Worm (Caenorhabditis elegans) whole organism, L3 larva: ENCODE data around the gene nstp-2.

ENCODE experiments used
- ZK546.5 ChIP-seq: sonication (generic microtip); optimal IDR thresholded peaks from 2 replicates; lab custom pipeline; 2017; ENCODE audit warnings: missing biosample characterization, missing genetic modification characterization
- ama-1 ChIP-seq: fragments of 150-350 bp; optimal IDR thresholded peaks from 2 replicates; lab custom pipeline; 2018
- ceh-16 ChIP-seq: sonication (generic microtip); optimal IDR thresholded peaks from 2 replicates; lab custom pipeline; 2017; ENCODE audit warnings: missing biosample characterization, missing genetic modification characterization
- ceh-28 ChIP-seq: fragments of 150-350 bp; optimal IDR thresholded peaks from 2 replicates; lab custom pipeline; 2014; ENCODE audit warnings: missing biosample characterization, missing genetic modification reagents, missing genetic modification characterization
- ceh-9 ChIP-seq: sonication (generic microtip); optimal IDR thresholded peaks from 2 replicates; lab custom pipeline; 2018; ENCODE audit warnings: missing biosample characterization, missing genetic modification characterization
- egl-5 ChIP-seq: fragments of 150-350 bp; optimal IDR thresholded peaks from 2 replicates; lab custom pipeline; 2017; ENCODE audit warnings: missing biosample characterization, missing genetic modification reagents, missing genetic modification characterization, inconsistent platforms
- elt-1 ChIP-seq: fragments of 150-350 bp; optimal IDR thresholded peaks from 2 replicates; lab custom pipeline; 2014; ENCODE audit warnings: missing biosample characterization, missing genetic modification characterization
- elt-2 ChIP-seq: sonication (generic microtip); optimal IDR thresholded peaks from 2 replicates; lab custom pipeline; 2016; ENCODE audit warnings: missing genetic modification reagents, mild to moderate bottlenecking, missing genetic modification characterization, missing compliant biosample characterization
- elt-3 ChIP-seq, 3 experiments: fragments of 150-350 bp in 1 of 3; sonication (generic microtip) in 2 of 3; optimal IDR thresholded peaks; 2 replicates in 2 of 3; 4 replicates in 1 of 3; lab custom pipeline; 2014 to 2017; ENCODE audit warnings: missing biosample characterization in 3 of 3, missing genetic modification characterization in 3 of 3
- fkh-10 ChIP-seq: sonication (generic microtip); optimal IDR thresholded peaks from 2 replicates; lab custom pipeline; 2017; ENCODE audit warnings: missing biosample characterization, missing genetic modification reagents, missing genetic modification characterization
- fkh-2 ChIP-seq: fragments of 150-350 bp; optimal IDR thresholded peaks from 2 replicates; lab custom pipeline; 2014; ENCODE audit warnings: missing biosample characterization, missing genetic modification reagents, missing genetic modification characterization
- fos-1 ChIP-seq: fragments of 150-350 bp; optimal IDR thresholded peaks from 2 replicates; lab custom pipeline; 2014; ENCODE audit warnings: missing biosample characterization, missing genetic modification characterization
- hmg-11 ChIP-seq: sonication (generic microtip); optimal IDR thresholded peaks from 2 replicates; lab custom pipeline; 2016; ENCODE audit warnings: missing genetic modification characterization, missing compliant biosample characterization
- mdl-1 ChIP-seq: fragments of 150-350 bp; optimal IDR thresholded peaks from 2 replicates; lab custom pipeline; 2014; ENCODE audit warnings: missing biosample characterization, missing genetic modification characterization
- mml-1 ChIP-seq: fragments of 150-350 bp; sonication (generic microtip); optimal IDR thresholded peaks from 3 replicates; lab custom pipeline; 2014; ENCODE audit warnings: missing biosample characterization, missing genetic modification characterization
- nfya-1 ChIP-seq: sonication (generic microtip); optimal IDR thresholded peaks from 2 replicates; lab custom pipeline; 2017; ENCODE audit warnings: missing genetic modification characterization, mild to moderate bottlenecking, missing compliant biosample characterization, antibody characterized with exemption, moderate library complexity; ENCODE audit not compliant: insufficient read depth
- nhr-11 ChIP-seq: fragments of 150-350 bp; optimal IDR thresholded peaks from 2 replicates; lab custom pipeline; 2014; ENCODE audit warnings: missing biosample characterization, missing genetic modification characterization
- nhr-12 ChIP-seq: fragments of 150-350 bp; optimal IDR thresholded peaks from 2 replicates; lab custom pipeline; 2014; ENCODE audit warnings: missing biosample characterization, missing genetic modification characterization
- nhr-23 ChIP-seq: fragments of 150-350 bp; optimal IDR thresholded peaks from 2 replicates; lab custom pipeline; 2014; ENCODE audit warnings: missing biosample characterization, missing genetic modification reagents, missing genetic modification characterization
- nhr-237 ChIP-seq: fragments of 150-350 bp; optimal IDR thresholded peaks from 2 replicates; lab custom pipeline; 2014; ENCODE audit warnings: missing biosample characterization, missing genetic modification characterization
- nhr-25 ChIP-seq: sonication (generic microtip); optimal IDR thresholded peaks from 2 replicates; lab custom pipeline; 2017; ENCODE audit warnings: missing biosample characterization, missing genetic modification characterization
- nhr-28 ChIP-seq: fragments of 150-350 bp; optimal IDR thresholded peaks from 2 replicates; lab custom pipeline; 2014; ENCODE audit warnings: missing biosample characterization, missing genetic modification characterization
- nhr-43 ChIP-seq: sonication (generic microtip); optimal IDR thresholded peaks from 2 replicates; lab custom pipeline; 2016; ENCODE audit warnings: mild to moderate bottlenecking, missing genetic modification characterization, missing compliant biosample characterization; ENCODE audit not compliant: poor library complexity, severe bottlenecking
- nhr-76 ChIP-seq: fragments of 150-350 bp; sonication (generic microtip); optimal IDR thresholded peaks from 5 replicates; lab custom pipeline; 2014; ENCODE audit warnings: missing biosample characterization, missing genetic modification characterization
- nhr-77 ChIP-seq: fragments of 150-350 bp; optimal IDR thresholded peaks from 2 replicates; lab custom pipeline; 2014; ENCODE audit warnings: missing biosample characterization, missing genetic modification characterization
- pqm-1 ChIP-seq: fragments of 150-350 bp; optimal IDR thresholded peaks from 2 replicates; lab custom pipeline; 2017; ENCODE audit warnings: missing biosample characterization, missing genetic modification characterization, inconsistent platforms
- skn-1 ChIP-seq: fragments of 150-350 bp; optimal IDR thresholded peaks from 2 replicates; lab custom pipeline; 2014; ENCODE audit warnings: missing biosample characterization, missing genetic modification characterization
- snpc-4 ChIP-seq: fragments of 150-350 bp; optimal IDR thresholded peaks from 2 replicates; lab custom pipeline; 2014; ENCODE audit warnings: missing biosample characterization, missing genetic modification characterization
- tbx-2 ChIP-seq: sonication (generic microtip); optimal IDR thresholded peaks from 2 replicates; lab custom pipeline; 2016; ENCODE audit warnings: mild to moderate bottlenecking, missing genetic modification characterization, missing compliant biosample characterization
- unc-39 ChIP-seq: sonication (generic microtip); optimal IDR thresholded peaks from 4 replicates; lab custom pipeline; 2017; ENCODE audit warnings: missing biosample characterization, missing genetic modification characterization
- zag-1 ChIP-seq: fragments of 150-350 bp; optimal IDR thresholded peaks from 2 replicates; lab custom pipeline; 2014; ENCODE audit warnings: missing biosample characterization, missing genetic modification characterization
- ztf-11 ChIP-seq: fragments of 150-350 bp; optimal IDR thresholded peaks from 2 replicates; lab custom pipeline; 2014; ENCODE audit warnings: missing biosample characterization, missing genetic modification characterization
- ztf-4 ChIP-seq: fragments of 150-350 bp; optimal IDR thresholded peaks from 2 replicates; lab custom pipeline; 2014; ENCODE audit warnings: missing biosample characterization, missing genetic modification characterization

Gene nstp-2

DNA sequence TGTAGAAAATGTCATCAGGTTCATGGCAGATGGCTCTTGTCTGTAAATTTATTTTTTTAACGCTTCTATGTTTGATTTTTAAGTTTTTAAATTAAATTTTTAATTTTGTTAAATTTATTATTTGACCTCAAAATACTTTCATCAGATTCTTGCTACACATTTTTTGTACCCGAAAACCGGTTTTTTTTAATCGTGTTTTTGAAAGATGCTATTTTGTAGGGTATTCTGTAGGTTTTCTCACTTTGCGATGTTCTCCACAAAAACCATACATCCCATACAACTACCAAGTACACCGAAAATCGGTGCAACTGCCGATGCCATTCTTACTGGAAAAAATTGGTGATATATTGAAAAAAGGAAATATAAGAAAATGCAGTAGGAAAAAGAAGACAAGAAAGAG is at the start of gene nstp-2:
nstp-2 (minus strand) TSS at position 326 of the 400 bp plus-strand sequence.
- TF ChIP-seq fkh-10 (GFP tag; lab: Kevin White, UChicago), result no peak
- no peak for TF ChIP-seq fos-1 (tag; lab: Kevin White, UChicago)
- no peak for TF ChIP-seq mdl-1 (tag; lab: Kevin White, UChicago)
- TF ChIP-seq nhr-12, result no peak
- TF ChIP-seq nhr-77 (tag; lab: Kevin White, UChicago), result no peak
- TF ChIP-seq ZK546.5 (tag; lab: Kevin White, UChicago), result no peak
- TF ChIP-seq elt-3 (tag; optimal IDR thresholded peaks at IDR 0.05; lab: Kevin White, UChicago), result no peak
- no peak for TF ChIP-seq egl-5 (tag; lab: Kevin White, UChicago)
- no peak for TF ChIP-seq ceh-28
- no peak for TF ChIP-seq skn-1 (tag; lab: Kevin White, UChicago)
- TF ChIP-seq ama-1, result no peak
- no peak for TF ChIP-seq ceh-16 (tag; lab: Kevin White, UChicago)
- TF ChIP-seq nhr-25, result no peak
- no peak for TF ChIP-seq nhr-76 (tag; lab: Kevin White, UChicago)
- no peak for TF ChIP-seq ceh-9 (tag; lab: Kevin White, UChicago)
- no peak for TF ChIP-seq nhr-237 (tag; lab: Kevin White, UChicago)
- no peak for TF ChIP-seq ztf-4
- TF ChIP-seq fkh-2 (tag; lab: Kevin White, UChicago), result no peak
- TF ChIP-seq hmg-11 (tag; lab: Kevin White, UChicago), result no peak

DNA sequence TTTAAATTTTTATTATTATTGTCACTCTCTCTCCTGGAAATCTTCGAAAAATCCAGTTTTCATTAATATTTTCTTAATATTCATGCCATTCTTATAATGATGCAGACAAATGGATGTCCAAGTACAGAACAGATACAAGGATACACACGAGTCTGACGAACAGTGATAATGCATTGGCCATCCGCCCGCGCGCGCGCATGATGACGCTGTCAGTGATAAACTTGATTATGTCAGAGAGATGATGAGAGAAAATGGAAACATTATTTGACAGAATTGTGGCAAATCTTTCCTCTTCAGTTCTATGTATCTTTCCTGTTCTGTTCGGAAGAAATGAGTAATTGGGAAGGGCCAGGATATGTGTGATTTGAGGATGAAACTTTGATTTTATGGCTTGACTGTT is 49.8 kb upstream of the nstp-2 start:
- TF ChIP-seq nhr-25 (peak; percentile 44), nhr-23 (peak; percentile 32), elt-3 (tag; optimal IDR thresholded peaks at IDR 0.05; lab: Kevin White, UChicago) (peak in 1 of 3 experiments; percentile 37), nhr-11 (tag; lab: Kevin White, UChicago) (no peak), ceh-9 (tag; lab: Kevin White, UChicago) (no peak), mml-1 (tag; lab: Kevin White, UChicago) (no peak), nhr-43 (tag; lab: Kevin White, UChicago) (peak; percentile 31)

DNA sequence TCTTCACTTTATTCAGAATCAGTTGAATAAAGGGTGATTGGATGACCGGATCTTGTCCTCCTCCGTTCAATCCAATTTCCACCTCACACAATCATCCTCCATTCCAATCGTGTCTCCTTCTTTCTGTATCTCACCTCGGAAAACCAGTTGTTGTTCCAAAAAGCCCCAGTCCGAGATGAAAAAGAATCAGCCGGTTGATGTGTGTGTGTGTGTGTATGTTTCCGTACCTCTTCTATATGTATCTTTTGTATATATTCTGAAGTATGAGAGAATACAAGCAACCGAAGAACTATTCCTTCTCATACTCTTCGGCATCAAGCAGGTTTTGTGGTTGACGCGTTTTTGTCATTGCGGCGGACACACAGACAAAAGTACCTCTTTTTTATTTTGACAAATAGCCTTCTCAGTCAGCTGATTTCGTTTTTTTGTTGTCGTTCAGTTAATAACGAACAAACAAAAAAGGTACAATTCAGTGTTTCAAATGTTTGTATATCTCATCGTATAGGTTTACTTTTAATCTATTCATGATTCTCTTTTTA is 47.7 kb upstream of the nstp-2 start:
- TF ChIP-seq nhr-25, result peak; percentile 70
- no peak for TF ChIP-seq nfya-1 (tag; lab: Kevin White, UChicago)
- no peak for TF ChIP-seq snpc-4 (tag; lab: Kevin White, UChicago)
- TF ChIP-seq hmg-11 (tag; lab: Kevin White, UChicago), result no peak
- TF ChIP-seq elt-1 (tag; lab: Kevin White, UChicago), result no peak
- no peak for TF ChIP-seq tbx-2 (tag; lab: Kevin White, UChicago)
- peak; percentile 4 for TF ChIP-seq nhr-23
- peak; percentile 62 for TF ChIP-seq nhr-43 (tag; lab: Kevin White, UChicago)

DNA sequence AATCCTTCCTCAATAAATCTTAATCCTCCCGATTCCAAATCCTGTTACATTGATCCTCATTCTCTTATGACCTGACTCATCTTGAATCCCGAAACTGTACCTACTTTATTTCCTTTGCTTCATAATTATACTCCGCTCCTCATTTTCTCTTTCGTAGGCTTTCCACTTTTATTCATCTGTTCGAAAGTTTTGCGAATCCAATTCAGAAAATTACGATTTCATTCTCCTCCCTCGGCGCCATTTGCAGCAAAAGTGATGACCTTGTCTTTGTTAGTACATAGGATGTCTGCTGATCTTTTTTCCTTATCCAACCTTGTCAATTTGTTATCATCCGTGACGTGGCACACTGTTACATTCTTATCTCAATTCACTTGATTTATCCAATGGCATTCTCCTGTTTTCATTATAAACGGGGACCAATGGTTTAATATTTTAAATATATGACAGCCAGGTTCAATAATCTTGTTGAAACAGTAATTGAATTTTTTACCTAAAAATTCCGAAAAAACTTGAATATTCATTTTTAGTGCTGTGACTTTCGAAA is 46.6 kb upstream of the nstp-2 start:
- peak; percentile 31 for TF ChIP-seq nhr-25
- no peak for TF ChIP-seq elt-2 (tag; lab: Kevin White, UChicago)
- TF ChIP-seq nhr-43 (tag; lab: Kevin White, UChicago), result peak; percentile 20
- TF ChIP-seq elt-3 (tag; optimal IDR thresholded peaks at IDR 0.05; lab: Kevin White, UChicago), result peak in 1 of 3 experiments; percentile 29
- TF ChIP-seq tbx-2 (tag; lab: Kevin White, UChicago), result no peak
- no peak for TF ChIP-seq hmg-11 (tag; lab: Kevin White, UChicago)
- TF ChIP-seq nhr-28 (tag; lab: Kevin White, UChicago), result no peak
- TF ChIP-seq, all 47 proteins: peak for 3

DNA sequence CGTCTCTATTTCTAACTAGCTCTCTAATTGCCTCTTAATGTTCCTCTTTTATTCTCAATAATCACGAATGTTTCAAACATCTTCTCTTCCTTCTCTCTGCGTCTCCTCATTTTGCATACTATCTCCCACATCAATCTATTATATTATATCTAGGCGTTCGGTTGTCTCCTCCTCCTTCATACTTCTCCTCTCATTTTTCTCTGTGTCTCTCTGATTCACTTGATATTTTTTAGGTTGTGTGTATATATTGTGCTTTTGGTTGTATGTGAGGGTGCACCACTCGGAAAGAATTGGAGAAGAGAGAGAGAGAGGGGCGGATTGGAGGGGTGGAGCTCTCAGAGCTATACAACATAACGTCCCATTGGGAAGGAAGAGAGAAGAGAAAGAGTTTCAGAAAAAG is 42.6 kb upstream of the nstp-2 start:
- TF ChIP-seq nhr-25 (peak; percentile 26), hmg-11 (tag; lab: Kevin White, UChicago) (peak; percentile 27), nhr-77 (tag; lab: Kevin White, UChicago) (no peak), nfya-1 (tag; lab: Kevin White, UChicago) (peak; percentile 30)

DNA sequence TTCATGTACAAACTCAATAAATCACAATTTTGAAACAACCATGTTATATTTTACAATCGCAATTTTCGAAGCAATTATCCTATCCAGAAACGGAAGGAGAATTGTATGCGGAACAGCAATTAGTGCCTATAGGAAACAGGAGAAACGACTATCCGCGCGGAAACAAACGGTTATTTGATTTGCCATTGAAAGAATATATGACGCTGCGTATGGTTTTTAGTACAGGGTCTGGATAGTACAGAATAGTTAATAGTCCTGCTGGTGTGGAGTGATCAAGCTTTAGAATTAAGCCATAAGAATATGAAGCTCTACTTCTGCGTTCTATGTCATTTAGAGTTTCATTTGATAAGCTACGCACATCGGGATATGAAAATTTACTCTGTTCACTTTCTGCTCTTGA is 40.9 kb upstream of the nstp-2 start:
- TF ChIP-seq nhr-43 (tag; lab: Kevin White, UChicago), result no peak
- no peak for TF ChIP-seq nhr-25
- TF ChIP-seq unc-39 (tag; lab: Kevin White, UChicago), result no peak
- no peak for TF ChIP-seq zag-1 (tag; lab: Kevin White, UChicago)
- no peak for TF ChIP-seq pqm-1 (tag; lab: Kevin White, UChicago)
- no peak for TF ChIP-seq mml-1 (tag; lab: Kevin White, UChicago)
- no peak for TF ChIP-seq ztf-11 (tag; lab: Kevin White, UChicago)
